Fruit fly (Drosophila melanogaster) whole organism, prepupa: ENCODE results near the gene Cpr64Ad.

Experiments used
- Blimp-1 ChIP-seq: fragments of 200-800 bp; sonication (Bioruptor generic); optimal IDR thresholded peaks from 3 replicates; lab custom pipeline; 2017; ENCODE audit warnings: missing biosample characterization, missing genetic modification characterization, mild to moderate bottlenecking, moderate library complexity, missing genetic modification reagents
- CG10631 ChIP-seq: fragments of 200-800 bp; sonication (Bioruptor generic); optimal IDR thresholded peaks from 2 replicates; lab custom pipeline; 2016; ENCODE audit warnings: missing biosample characterization, missing genetic modification characterization
- CG10669 ChIP-seq: fragments of 200-800 bp; sonication (Bioruptor generic); optimal IDR thresholded peaks from 3 replicates; lab custom pipeline; 2018; ENCODE audit warnings: missing biosample characterization, mild to moderate bottlenecking, missing genetic modification characterization, moderate library complexity
- CG11762 ChIP-seq: fragments of 200-800 bp; sonication (Bioruptor generic); optimal IDR thresholded peaks from 3 replicates; lab custom pipeline; 2016; ENCODE audit warnings: missing biosample characterization, missing genetic modification characterization; ENCODE audit not compliant: insufficient read depth
- CG15336 ChIP-seq: fragments of 200-800 bp; sonication (Bioruptor generic); IDR thresholded peaks from 2 replicates; pipeline ENCODE4 v1.3.6; 2022; ENCODE audit warnings: missing biosample characterization, missing genetic modification characterization
- CG1621 ChIP-seq: fragments of 200-800 bp; sonication (Bioruptor generic); optimal IDR thresholded peaks from 3 replicates; lab custom pipeline; 2018; ENCODE audit warnings: missing biosample characterization, mild to moderate bottlenecking, missing genetic modification characterization
- CG16779 ChIP-seq: fragments of 200-800 bp; sonication (Bioruptor generic); optimal IDR thresholded peaks from 3 replicates; lab custom pipeline; 2017; ENCODE audit warnings: missing biosample characterization, mild to moderate bottlenecking, missing genetic modification characterization
- CG3032 ChIP-seq: fragments of 200-800 bp; optimal IDR thresholded peaks from 2 replicates; lab custom pipeline; 2019; ENCODE audit warnings: missing biosample characterization, mild to moderate bottlenecking, missing genetic modification characterization, moderate library complexity
- CG31627 ChIP-seq: fragments of 200-800 bp; sonication (Bioruptor generic); optimal IDR thresholded peaks from 3 replicates; lab custom pipeline; 2016; ENCODE audit warnings: missing biosample characterization, missing genetic modification characterization
- CG32006 ChIP-seq: fragments of 200-800 bp; sonication (Bioruptor generic); optimal IDR thresholded peaks from 3 replicates; lab custom pipeline; 2017; ENCODE audit warnings: missing biosample characterization, mild to moderate bottlenecking, missing genetic modification characterization
- CG34406 ChIP-seq: fragments of 200-800 bp; sonication (Bioruptor generic); optimal IDR thresholded peaks from 3 replicates; lab custom pipeline; 2016; ENCODE audit warnings: missing biosample characterization, missing genetic modification characterization
- CG6163 ChIP-seq: fragments of 200-800 bp; sonication (Bioruptor generic); IDR thresholded peaks from 3 replicates; pipeline ENCODE4 v1.3.6; 2022; ENCODE audit warnings: missing biosample characterization, missing genetic modification characterization
- CG6792 ChIP-seq: fragments of 200-800 bp; sonication (Bioruptor generic); optimal IDR thresholded peaks from 3 replicates; lab custom pipeline; 2016; ENCODE audit warnings: missing biosample characterization, missing genetic modification characterization
- CG6808 ChIP-seq: fragments of 200-800 bp; sonication (Bioruptor generic); optimal IDR thresholded peaks from 3 replicates; lab custom pipeline; 2017; ENCODE audit warnings: missing biosample characterization, missing genetic modification characterization, mild to moderate bottlenecking, moderate library complexity, missing genetic modification reagents
- CG6854 ChIP-seq: fragments of 200-800 bp; sonication (Bioruptor generic); optimal IDR thresholded peaks from 2 replicates; lab custom pipeline; 2017; ENCODE audit warnings: missing biosample characterization, mild to moderate bottlenecking, missing genetic modification characterization
- CG8119 ChIP-seq: fragments of 200-800 bp; sonication (Bioruptor generic); IDR thresholded peaks from 3 replicates; pipeline ENCODE4 v1.3.6; 2022; ENCODE audit warnings: missing biosample characterization, missing genetic modification characterization
- CG8319 ChIP-seq: fragments of 200-800 bp; sonication (Bioruptor generic); optimal IDR thresholded peaks from 3 replicates; lab custom pipeline; 2016; ENCODE audit warnings: missing biosample characterization, missing genetic modification characterization
- CG8632 ChIP-seq: fragments of 200-800 bp; sonication (Bioruptor generic); optimal IDR thresholded peaks from 3 replicates; lab custom pipeline; 2016; ENCODE audit warnings: missing biosample characterization, missing genetic modification characterization
- CG9139 ChIP-seq: fragments of 200-800 bp; sonication (Bioruptor generic); optimal IDR thresholded peaks from 3 replicates; lab custom pipeline; 2017; ENCODE audit warnings: missing biosample characterization, mild to moderate bottlenecking, missing genetic modification characterization
- Eip75B ChIP-seq: fragments of 200-800 bp; sonication (Bioruptor generic); optimal IDR thresholded peaks from 3 replicates; lab custom pipeline; 2016; ENCODE audit warnings: missing biosample characterization, missing genetic modification characterization
- Eip78C ChIP-seq: fragments of 200-800 bp; sonication (Bioruptor generic); peaks from one replicate; lab custom pipeline; 2016; ENCODE audit warnings: missing biosample characterization, missing genetic modification characterization
- Eip93F ChIP-seq: fragments of 200-800 bp; sonication (Bioruptor generic); optimal IDR thresholded peaks from 2 replicates; lab custom pipeline; 2016; ENCODE audit warnings: missing biosample characterization, mild to moderate bottlenecking, missing genetic modification characterization
- Ets21C ChIP-seq: fragments of 200-800 bp; sonication (Bioruptor generic); optimal IDR thresholded peaks from 3 replicates; lab custom pipeline; 2016; ENCODE audit warnings: missing biosample characterization, missing genetic modification characterization
- Ets96B ChIP-seq: fragments of 200-800 bp; optimal IDR thresholded peaks from 2 replicates; lab custom pipeline; 2019; ENCODE audit warnings: missing biosample characterization, mild to moderate bottlenecking, missing genetic modification characterization, moderate library complexity
- Gug ChIP-seq: fragments of 200-800 bp; sonication (Bioruptor generic); IDR thresholded peaks from 2 replicates; pipeline ENCODE4 v1.3.6; 2022; ENCODE audit warnings: missing biosample characterization, missing genetic modification characterization
- Hr4 ChIP-seq: fragments of 200-800 bp; sonication (Bioruptor generic); optimal IDR thresholded peaks from 3 replicates; lab custom pipeline; 2016; ENCODE audit warnings: missing biosample characterization, missing genetic modification characterization
- Met ChIP-seq: fragments of 200-800 bp; sonication (Bioruptor generic); optimal IDR thresholded peaks from 3 replicates; lab custom pipeline; 2016; ENCODE audit warnings: missing biosample characterization, missing genetic modification characterization
- Smox ChIP-seq: fragments of 200-800 bp; sonication (Bioruptor generic); optimal IDR thresholded peaks from 3 replicates; lab custom pipeline; 2016; ENCODE audit warnings: missing biosample characterization, missing genetic modification characterization
- Sox102F ChIP-seq: fragments of 200-800 bp; sonication (Bioruptor generic); optimal IDR thresholded peaks from 2 replicates; lab custom pipeline; 2016; ENCODE audit warnings: missing biosample characterization, mild to moderate bottlenecking, missing genetic modification characterization
- Sox15 ChIP-seq: fragments of 200-800 bp; sonication (Bioruptor generic); optimal IDR thresholded peaks from 3 replicates; lab custom pipeline; 2016; ENCODE audit warnings: missing biosample characterization, missing genetic modification characterization
- acj6 ChIP-seq: fragments of 200-800 bp; sonication (Bioruptor generic); optimal IDR thresholded peaks from 3 replicates; lab custom pipeline; 2016; ENCODE audit warnings: missing biosample characterization, missing genetic modification characterization
- cyc ChIP-seq: fragments of 200-800 bp; sonication (Bioruptor generic); optimal IDR thresholded peaks from 3 replicates; lab custom pipeline; 2016; ENCODE audit warnings: missing biosample characterization, missing genetic modification characterization
- dac ChIP-seq: fragments of 200-800 bp; sonication (Bioruptor generic); optimal IDR thresholded peaks from 2 replicates; lab custom pipeline; 2017; ENCODE audit warnings: missing biosample characterization, mild to moderate bottlenecking, missing genetic modification characterization
- dsx ChIP-seq: fragments of 200-800 bp; optimal IDR thresholded peaks from 3 replicates; lab custom pipeline; 2019; ENCODE audit warnings: missing biosample characterization, mild to moderate bottlenecking, missing genetic modification characterization, moderate library complexity; ENCODE audit not compliant: poor library complexity, severe bottlenecking
- eg ChIP-seq: fragments of 200-800 bp; sonication (Bioruptor generic); IDR thresholded peaks from 3 replicates; pipeline ENCODE4 v1.3.6; 2022; ENCODE audit warnings: missing biosample characterization, missing genetic modification characterization
- esn ChIP-seq: fragments of 200-800 bp; sonication (Bioruptor generic); optimal IDR thresholded peaks from 2 replicates; lab custom pipeline; 2016; ENCODE audit warnings: missing biosample characterization, mild to moderate bottlenecking, missing genetic modification characterization, moderate library complexity
- fd59A ChIP-seq: fragments of 200-800 bp; sonication (Bioruptor generic); optimal IDR thresholded peaks from 2 replicates; lab custom pipeline; 2017; ENCODE audit warnings: missing biosample characterization, mild to moderate bottlenecking, missing genetic modification characterization, missing genetic modification reagents
- fd85E ChIP-seq: fragments of 200-800 bp; sonication (Bioruptor generic); optimal IDR thresholded peaks from 3 replicates; lab custom pipeline; 2016; ENCODE audit warnings: missing biosample characterization, missing genetic modification characterization
- lz ChIP-seq: fragments of 200-800 bp; sonication (Bioruptor generic); optimal IDR thresholded peaks from 3 replicates; lab custom pipeline; 2016; ENCODE audit warnings: missing biosample characterization, missing genetic modification characterization
- net ChIP-seq: fragments of 200-800 bp; sonication (Bioruptor generic); optimal IDR thresholded peaks from 3 replicates; lab custom pipeline; 2016; ENCODE audit warnings: missing biosample characterization, missing genetic modification characterization
- pdm3 ChIP-seq: fragments of 200-800 bp; sonication (Bioruptor generic); optimal IDR thresholded peaks from 3 replicates; lab custom pipeline; 2016; ENCODE audit warnings: missing biosample characterization, missing genetic modification characterization
- salr ChIP-seq, 2 experiments: fragments of 200-800 bp; sonication (Bioruptor generic); optimal IDR thresholded peaks; 3 replicates each; lab custom pipeline; 2016 to 2018; ENCODE audit warnings: missing biosample characterization in 2 of 2, missing genetic modification characterization in 2 of 2, mild to moderate bottlenecking in 1 of 2
- ss ChIP-seq, 2 experiments: fragments of 200-800 bp; sonication (Bioruptor generic); optimal IDR thresholded peaks; 2 replicates in 1 of 2; 3 replicates in 1 of 2; lab custom pipeline; 2017 to 2018; ENCODE audit warnings: mild to moderate bottlenecking in 2 of 2, missing biosample characterization in 2 of 2, missing genetic modification characterization in 2 of 2, moderate library complexity in 1 of 2
- svp ChIP-seq: fragments of 200-800 bp; sonication (Bioruptor generic); peaks from one replicate; lab custom pipeline; 2016; ENCODE audit warnings: missing biosample characterization, missing genetic modification characterization
- topi ChIP-seq: fragments of 200-800 bp; sonication (Bioruptor generic); optimal IDR thresholded peaks from 3 replicates; lab custom pipeline; 2016; ENCODE audit warnings: missing biosample characterization, missing genetic modification characterization
- vri ChIP-seq: fragments of 200-800 bp; sonication (Bioruptor generic); optimal IDR thresholded peaks from 3 replicates; lab custom pipeline; 2016; ENCODE audit warnings: missing biosample characterization, mild to moderate bottlenecking, missing genetic modification characterization

The Cpr64Ad gene

DNA sequence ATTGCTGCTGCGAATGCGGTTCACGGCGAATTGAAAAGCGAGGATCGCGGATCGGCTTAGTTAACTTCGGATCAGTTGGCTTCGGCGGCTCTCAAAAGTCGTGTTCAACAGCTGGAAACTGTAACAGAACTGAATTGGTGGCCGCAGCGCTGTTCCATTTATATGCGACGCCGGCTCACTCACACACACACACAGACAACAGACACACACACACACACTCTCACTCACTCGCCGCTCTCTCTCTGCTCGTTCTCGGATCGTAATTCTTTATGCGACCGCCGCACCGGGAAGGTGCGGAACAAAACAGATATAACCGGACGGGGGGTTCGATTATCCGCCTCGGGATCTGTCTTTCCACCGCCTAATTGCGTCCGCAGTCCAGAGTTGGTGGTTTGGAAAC, 12.0 kb downstream of the Cpr64Ad start, which contains the start of gene CG46460:
Gene CG46460, minus strand, starts transcription at position 139 of the 400 bp plus-strand sequence.
- TF ChIP-seq Eip75B (GFP tag; lab: Kevin White, UChicago) (peak; percentile 31), Sox102F (GFP tag; lab: Kevin White, UChicago) (peak; percentile 26), CG11762 (no peak), Met (GFP tag; lab: Kevin White, UChicago) (peak; percentile 36), Eip93F (no peak), CG10631 (GFP tag; lab: Kevin White, UChicago) (no peak), CG16779 (tag; lab: Kevin White, UChicago) (peak; percentile 1), Sox15 (GFP tag; lab: Kevin White, UChicago) (no peak), cyc (GFP tag; lab: Kevin White, UChicago) (peak; percentile 25), lz (GFP tag; lab: Kevin White, UChicago) (peak; percentile 49), ss (GFP tag; optimal IDR thresholded peaks at IDR 0.05; lab: Kevin White, UChicago) (peak in 1 of 2 experiments; percentile 7), eg (peak; percentile 45; the same call in 1 of the 3 replicates), CG6808 (GFP tag; lab: Kevin White, UChicago) (no peak), CG8632 (GFP tag; lab: Kevin White, UChicago) (no peak), svp (GFP tag; lab: Kevin White, UChicago) (peak; percentile 83), CG8319 (no peak), Ets21C (peak; percentile 26), Hr4 (GFP tag; lab: Kevin White, UChicago) (no peak), net (GFP tag; lab: Kevin White, UChicago) (no peak), fd85E (GFP tag; lab: Kevin White, UChicago) (no peak), Blimp-1 (GFP tag; lab: Kevin White, UChicago) (peak; percentile 17), Smox (GFP tag; lab: Kevin White, UChicago) (peak; percentile 8), dac (GFP tag; lab: Kevin White, UChicago) (no peak), CG1621 (tag; lab: Kevin White, UChicago) (peak; percentile 94), vri (GFP tag; lab: Kevin White, UChicago) (no peak), Ets96B (peak; percentile 25), topi (peak; percentile 11), CG34406 (GFP tag; lab: Kevin White, UChicago) (no peak), CG3032 (tag; lab: Kevin White, UChicago) (peak; percentile 4), CG6163 (0 out of 3 replicates have a peak, but pooled peaks have one; percentile 16), CG31627 (GFP tag; lab: Kevin White, UChicago) (peak; percentile 39), CG15336 (GFP tag; lab: Robert Waterston, UW) (no peak), acj6 (GFP tag; lab: Kevin White, UChicago) (peak; percentile 5), CG6854 (no peak), CG10669 (peak; percentile 26), CG9139 (peak; percentile 11), Eip78C (GFP tag; lab: Kevin White, UChicago) (no peak), fd59A (GFP tag; lab: Kevin White, UChicago) (no peak), Gug (GFP tag; lab: Robert Waterston, UW) (0 out of 2 replicates have a peak, but pooled peaks have one; percentile 9), esn (peak; percentile 20), CG32006 (GFP tag; lab: Kevin White, UChicago) (no peak)
- TF ChIP-seq, all 60 proteins: peak for 23

DNA sequence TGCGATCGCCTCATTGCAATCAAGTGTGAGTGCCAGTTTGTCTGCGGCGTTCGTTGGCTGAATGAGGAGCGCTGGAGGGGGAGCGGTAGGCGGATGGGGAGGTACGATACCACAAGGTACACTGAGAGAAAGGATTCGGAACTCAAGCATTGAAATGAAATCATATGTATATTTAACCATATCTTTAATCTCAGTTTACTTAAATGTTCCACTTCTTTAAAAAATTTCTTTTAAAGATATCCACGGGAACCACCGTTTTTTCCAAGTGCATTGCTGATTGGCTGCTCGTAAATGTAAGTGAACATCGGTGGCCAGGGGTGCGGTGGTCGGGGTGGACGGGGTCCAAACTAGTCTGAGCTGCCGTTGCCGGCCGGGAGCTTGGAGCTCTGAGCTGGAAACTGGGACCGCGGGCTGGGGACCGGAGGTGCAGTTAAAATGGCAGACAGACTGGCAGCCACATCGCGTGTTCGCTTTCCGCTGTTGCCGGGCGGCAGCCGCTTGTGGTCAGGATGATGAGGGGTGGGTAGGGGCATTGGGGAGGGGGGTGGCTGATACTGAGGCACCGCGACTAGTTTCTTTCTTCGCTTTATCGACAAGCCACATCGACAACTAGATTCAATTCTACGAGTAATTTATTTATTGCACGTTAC, 13.1 kb downstream of the Cpr64Ad start:
- TF ChIP-seq eg (peak; percentile 99), CG10631 (GFP tag; lab: Kevin White, UChicago) (peak; percentile 99), CG6808 (GFP tag; lab: Kevin White, UChicago) (peak; percentile 99), Met (GFP tag; lab: Kevin White, UChicago) (peak; percentile 97), CG8119 (peak; percentile 100), CG31627 (GFP tag; lab: Kevin White, UChicago) (peak; percentile 95), fd85E (GFP tag; lab: Kevin White, UChicago) (peak; percentile 80), Eip75B (GFP tag; lab: Kevin White, UChicago) (peak; percentile 99), CG3032 (tag; lab: Kevin White, UChicago) (peak; percentile 99), Hr4 (GFP tag; lab: Kevin White, UChicago) (peak; percentile 99), CG8319 (peak; percentile 96), pdm3 (GFP tag; lab: Kevin White, UChicago) (peak; percentile 98), Sox15 (GFP tag; lab: Kevin White, UChicago) (peak; percentile 93), cyc (GFP tag; lab: Kevin White, UChicago) (peak; percentile 97), CG6792 (GFP tag; lab: Kevin White, UChicago) (peak; percentile 98), salr (GFP tag; optimal IDR thresholded peaks at IDR 0.05; lab: Kevin White, UChicago) (peak; percentile 96 to 98), Gug (GFP tag; lab: Robert Waterston, UW) (peak; percentile 99), lz (GFP tag; lab: Kevin White, UChicago) (peak; percentile 98), esn (peak; percentile 98), ss (GFP tag; optimal IDR thresholded peaks at IDR 0.05; lab: Kevin White, UChicago) (peak; percentile 98 to 99), CG8632 (GFP tag; lab: Kevin White, UChicago) (peak; percentile 98), acj6 (GFP tag; lab: Kevin White, UChicago) (peak; percentile 98), topi (peak; percentile 98), CG9139 (peak; percentile 98), dsx (GFP tag; lab: Kevin White, UChicago) (peak; percentile 98)
